Fruit fly (Drosophila melanogaster) whole organism, prepupa: ENCODE measurements around the gene Atg4b.

Source experiments
- Blimp-1 ChIP-seq: fragments of 200-800 bp; sonication (Bioruptor generic); optimal IDR thresholded peaks from 3 replicates; lab custom pipeline; 2017; ENCODE audit warnings: missing biosample characterization, missing genetic modification characterization, mild to moderate bottlenecking, moderate library complexity, missing genetic modification reagents
- CG10631 ChIP-seq: fragments of 200-800 bp; sonication (Bioruptor generic); optimal IDR thresholded peaks from 2 replicates; lab custom pipeline; 2016; ENCODE audit warnings: missing biosample characterization, missing genetic modification characterization
- CG10669 ChIP-seq: fragments of 200-800 bp; sonication (Bioruptor generic); optimal IDR thresholded peaks from 3 replicates; lab custom pipeline; 2018; ENCODE audit warnings: missing biosample characterization, mild to moderate bottlenecking, missing genetic modification characterization, moderate library complexity
- CG11294 ChIP-seq: fragments of 200-800 bp; sonication (Bioruptor generic); IDR thresholded peaks from 2 replicates; pipeline ENCODE4 v1.3.6; 2022; ENCODE audit warnings: missing biosample characterization, missing genetic modification characterization
- CG11762 ChIP-seq: fragments of 200-800 bp; sonication (Bioruptor generic); optimal IDR thresholded peaks from 3 replicates; lab custom pipeline; 2016; ENCODE audit warnings: missing biosample characterization, missing genetic modification characterization; ENCODE audit not compliant: insufficient read depth
- CG11902 ChIP-seq: fragments of 200-800 bp; sonication (Bioruptor generic); optimal IDR thresholded peaks from 3 replicates; lab custom pipeline; 2016; ENCODE audit warnings: missing biosample characterization, missing genetic modification characterization
- CG15336 ChIP-seq: fragments of 200-800 bp; sonication (Bioruptor generic); IDR thresholded peaks from 2 replicates; pipeline ENCODE4 v1.3.6; 2022; ENCODE audit warnings: missing biosample characterization, missing genetic modification characterization
- CG1621 ChIP-seq: fragments of 200-800 bp; sonication (Bioruptor generic); optimal IDR thresholded peaks from 3 replicates; lab custom pipeline; 2018; ENCODE audit warnings: missing biosample characterization, mild to moderate bottlenecking, missing genetic modification characterization
- CG16779 ChIP-seq: fragments of 200-800 bp; sonication (Bioruptor generic); optimal IDR thresholded peaks from 3 replicates; lab custom pipeline; 2017; ENCODE audit warnings: missing biosample characterization, mild to moderate bottlenecking, missing genetic modification characterization
- CG3032 ChIP-seq: fragments of 200-800 bp; optimal IDR thresholded peaks from 2 replicates; lab custom pipeline; 2019; ENCODE audit warnings: missing biosample characterization, mild to moderate bottlenecking, missing genetic modification characterization, moderate library complexity
- CG32006 ChIP-seq: fragments of 200-800 bp; sonication (Bioruptor generic); optimal IDR thresholded peaks from 3 replicates; lab custom pipeline; 2017; ENCODE audit warnings: missing biosample characterization, mild to moderate bottlenecking, missing genetic modification characterization
- CG34406 ChIP-seq: fragments of 200-800 bp; sonication (Bioruptor generic); optimal IDR thresholded peaks from 3 replicates; lab custom pipeline; 2016; ENCODE audit warnings: missing biosample characterization, missing genetic modification characterization
- CG3919 ChIP-seq: fragments of 200-800 bp; sonication (Bioruptor generic); optimal IDR thresholded peaks from 3 replicates; lab custom pipeline; 2016; ENCODE audit warnings: missing biosample characterization, missing genetic modification characterization
- CG4318 ChIP-seq: fragments of 200-800 bp; sonication (Bioruptor generic); optimal IDR thresholded peaks from 3 replicates; lab custom pipeline; 2017; ENCODE audit warnings: missing biosample characterization, mild to moderate bottlenecking, missing genetic modification characterization
- CG6163 ChIP-seq: fragments of 200-800 bp; sonication (Bioruptor generic); IDR thresholded peaks from 3 replicates; pipeline ENCODE4 v1.3.6; 2022; ENCODE audit warnings: missing biosample characterization, missing genetic modification characterization
- CG6792 ChIP-seq: fragments of 200-800 bp; sonication (Bioruptor generic); optimal IDR thresholded peaks from 3 replicates; lab custom pipeline; 2016; ENCODE audit warnings: missing biosample characterization, missing genetic modification characterization
- CG6854 ChIP-seq: fragments of 200-800 bp; sonication (Bioruptor generic); optimal IDR thresholded peaks from 2 replicates; lab custom pipeline; 2017; ENCODE audit warnings: missing biosample characterization, mild to moderate bottlenecking, missing genetic modification characterization
- CG7368 ChIP-seq: fragments of 200-800 bp; sonication (Bioruptor generic); optimal IDR thresholded peaks from 3 replicates; lab custom pipeline; 2016; ENCODE audit warnings: missing biosample characterization, missing genetic modification characterization
- CG8119 ChIP-seq: fragments of 200-800 bp; sonication (Bioruptor generic); IDR thresholded peaks from 3 replicates; pipeline ENCODE4 v1.3.6; 2022; ENCODE audit warnings: missing biosample characterization, missing genetic modification characterization
- CG8319 ChIP-seq: fragments of 200-800 bp; sonication (Bioruptor generic); optimal IDR thresholded peaks from 3 replicates; lab custom pipeline; 2016; ENCODE audit warnings: missing biosample characterization, missing genetic modification characterization
- CG8632 ChIP-seq: fragments of 200-800 bp; sonication (Bioruptor generic); optimal IDR thresholded peaks from 3 replicates; lab custom pipeline; 2016; ENCODE audit warnings: missing biosample characterization, missing genetic modification characterization
- Eip75B ChIP-seq: fragments of 200-800 bp; sonication (Bioruptor generic); optimal IDR thresholded peaks from 3 replicates; lab custom pipeline; 2016; ENCODE audit warnings: missing biosample characterization, missing genetic modification characterization
- Eip93F ChIP-seq: fragments of 200-800 bp; sonication (Bioruptor generic); optimal IDR thresholded peaks from 2 replicates; lab custom pipeline; 2016; ENCODE audit warnings: missing biosample characterization, mild to moderate bottlenecking, missing genetic modification characterization
- Ets21C ChIP-seq: fragments of 200-800 bp; sonication (Bioruptor generic); optimal IDR thresholded peaks from 3 replicates; lab custom pipeline; 2016; ENCODE audit warnings: missing biosample characterization, missing genetic modification characterization
- Gug ChIP-seq: fragments of 200-800 bp; sonication (Bioruptor generic); IDR thresholded peaks from 2 replicates; pipeline ENCODE4 v1.3.6; 2022; ENCODE audit warnings: missing biosample characterization, missing genetic modification characterization
- Hr38 ChIP-seq: sonication (Bioruptor generic); optimal IDR thresholded peaks from 2 replicates; lab custom pipeline; 2016; ENCODE audit warnings: missing biosample characterization, missing genetic modification characterization
- Hr4 ChIP-seq: fragments of 200-800 bp; sonication (Bioruptor generic); optimal IDR thresholded peaks from 3 replicates; lab custom pipeline; 2016; ENCODE audit warnings: missing biosample characterization, missing genetic modification characterization
- Lpt ChIP-seq: fragments of 200-800 bp; sonication (Bioruptor generic); optimal IDR thresholded peaks from 3 replicates; lab custom pipeline; 2016; ENCODE audit warnings: missing biosample characterization, missing genetic modification characterization
- Met ChIP-seq: fragments of 200-800 bp; sonication (Bioruptor generic); optimal IDR thresholded peaks from 3 replicates; lab custom pipeline; 2016; ENCODE audit warnings: missing biosample characterization, missing genetic modification characterization
- OdsH ChIP-seq: fragments of 200-800 bp; sonication (Bioruptor generic); optimal IDR thresholded peaks from 3 replicates; lab custom pipeline; 2016; ENCODE audit warnings: missing biosample characterization, missing genetic modification characterization
- Smox ChIP-seq: fragments of 200-800 bp; sonication (Bioruptor generic); optimal IDR thresholded peaks from 3 replicates; lab custom pipeline; 2016; ENCODE audit warnings: missing biosample characterization, missing genetic modification characterization
- Sox102F ChIP-seq: fragments of 200-800 bp; sonication (Bioruptor generic); optimal IDR thresholded peaks from 2 replicates; lab custom pipeline; 2016; ENCODE audit warnings: missing biosample characterization, mild to moderate bottlenecking, missing genetic modification characterization
- Sox14 ChIP-seq: fragments of 200-800 bp; sonication (Bioruptor generic); optimal IDR thresholded peaks from 3 replicates; lab custom pipeline; 2016; ENCODE audit warnings: missing biosample characterization, missing genetic modification characterization
- Sox15 ChIP-seq: fragments of 200-800 bp; sonication (Bioruptor generic); optimal IDR thresholded peaks from 3 replicates; lab custom pipeline; 2016; ENCODE audit warnings: missing biosample characterization, missing genetic modification characterization
- achi ChIP-seq: fragments of 200-800 bp; sonication (Bioruptor generic); optimal IDR thresholded peaks from 3 replicates; lab custom pipeline; 2016; ENCODE audit warnings: missing biosample characterization, missing genetic modification characterization
- acj6 ChIP-seq: fragments of 200-800 bp; sonication (Bioruptor generic); optimal IDR thresholded peaks from 3 replicates; lab custom pipeline; 2016; ENCODE audit warnings: missing biosample characterization, missing genetic modification characterization
- cyc ChIP-seq: fragments of 200-800 bp; sonication (Bioruptor generic); optimal IDR thresholded peaks from 3 replicates; lab custom pipeline; 2016; ENCODE audit warnings: missing biosample characterization, missing genetic modification characterization
- dac ChIP-seq: fragments of 200-800 bp; sonication (Bioruptor generic); optimal IDR thresholded peaks from 2 replicates; lab custom pipeline; 2017; ENCODE audit warnings: missing biosample characterization, mild to moderate bottlenecking, missing genetic modification characterization
- eg ChIP-seq: fragments of 200-800 bp; sonication (Bioruptor generic); IDR thresholded peaks from 3 replicates; pipeline ENCODE4 v1.3.6; 2022; ENCODE audit warnings: missing biosample characterization, missing genetic modification characterization
- esn ChIP-seq: fragments of 200-800 bp; sonication (Bioruptor generic); optimal IDR thresholded peaks from 2 replicates; lab custom pipeline; 2016; ENCODE audit warnings: missing biosample characterization, mild to moderate bottlenecking, missing genetic modification characterization, moderate library complexity
- fd59A ChIP-seq: fragments of 200-800 bp; sonication (Bioruptor generic); optimal IDR thresholded peaks from 2 replicates; lab custom pipeline; 2017; ENCODE audit warnings: missing biosample characterization, mild to moderate bottlenecking, missing genetic modification characterization, missing genetic modification reagents
- fkh ChIP-seq: fragments of 200-800 bp; sonication (Bioruptor generic); optimal IDR thresholded peaks from 3 replicates; lab custom pipeline; 2017; ENCODE audit warnings: missing biosample characterization, mild to moderate bottlenecking, missing genetic modification characterization, moderate library complexity
- lz ChIP-seq: fragments of 200-800 bp; sonication (Bioruptor generic); optimal IDR thresholded peaks from 3 replicates; lab custom pipeline; 2016; ENCODE audit warnings: missing biosample characterization, missing genetic modification characterization
- net ChIP-seq: fragments of 200-800 bp; sonication (Bioruptor generic); optimal IDR thresholded peaks from 3 replicates; lab custom pipeline; 2016; ENCODE audit warnings: missing biosample characterization, missing genetic modification characterization
- pdm3 ChIP-seq: fragments of 200-800 bp; sonication (Bioruptor generic); optimal IDR thresholded peaks from 3 replicates; lab custom pipeline; 2016; ENCODE audit warnings: missing biosample characterization, missing genetic modification characterization
- salr ChIP-seq, 2 experiments: fragments of 200-800 bp; sonication (Bioruptor generic); optimal IDR thresholded peaks; 3 replicates each; lab custom pipeline; 2016 to 2018; ENCODE audit warnings: missing biosample characterization in 2 of 2, missing genetic modification characterization in 2 of 2, mild to moderate bottlenecking in 1 of 2
- spab ChIP-seq: fragments of 200-800 bp; sonication (Bioruptor generic); optimal IDR thresholded peaks from 2 replicates; lab custom pipeline; 2017; ENCODE audit warnings: missing biosample characterization, mild to moderate bottlenecking, missing genetic modification characterization, missing genetic modification reagents
- svp ChIP-seq: fragments of 200-800 bp; sonication (Bioruptor generic); peaks from one replicate; lab custom pipeline; 2016; ENCODE audit warnings: missing biosample characterization, missing genetic modification characterization
- topi ChIP-seq: fragments of 200-800 bp; sonication (Bioruptor generic); optimal IDR thresholded peaks from 3 replicates; lab custom pipeline; 2016; ENCODE audit warnings: missing biosample characterization, missing genetic modification characterization
- vri ChIP-seq: fragments of 200-800 bp; sonication (Bioruptor generic); optimal IDR thresholded peaks from 3 replicates; lab custom pipeline; 2016; ENCODE audit warnings: missing biosample characterization, mild to moderate bottlenecking, missing genetic modification characterization

Gene Atg4b

DNA sequence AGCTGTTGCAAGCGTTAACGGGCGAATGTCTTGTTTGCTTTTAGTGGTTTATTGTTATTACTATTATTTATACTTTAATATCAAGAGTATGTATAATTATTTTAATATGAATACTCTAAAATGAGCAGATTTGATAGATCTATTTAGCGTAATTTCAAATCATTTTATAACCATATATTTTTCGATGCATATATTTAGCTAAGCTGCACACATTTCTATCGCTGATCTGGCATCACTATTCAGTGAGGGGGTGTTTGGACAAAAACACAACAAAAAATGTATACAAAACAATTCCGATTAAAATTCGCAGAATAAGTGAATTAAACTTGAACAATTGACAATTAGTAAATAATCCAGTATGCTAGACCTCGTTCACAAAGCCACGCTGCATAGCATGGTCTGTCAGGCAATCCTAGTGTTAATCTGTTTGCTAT lies 5.7 kb downstream of the Atg4b start, which contains the start of the genes Trs33 and Tmtc4 (continued):
- no peak for TF ChIP-seq acj6
- no peak for TF ChIP-seq OdsH (GFP tag; lab: Kevin White, UChicago)
- TF ChIP-seq Eip75B (GFP tag; lab: Kevin White, UChicago) = no peak
- no peak for TF ChIP-seq CG32006 (GFP tag; lab: Kevin White, UChicago)
- TF ChIP-seq spab (GFP tag; lab: Kevin White, UChicago) = no peak
- TF ChIP-seq CG1621 (tag; lab: Kevin White, UChicago) = no peak
- no peak for TF ChIP-seq CG11294 (GFP tag; lab: Robert Waterston, UW)
- no peak for TF ChIP-seq CG16779 (tag; lab: Kevin White, UChicago)
- no peak for TF ChIP-seq CG11762 (GFP tag; lab: Kevin White, UChicago)

DNA sequence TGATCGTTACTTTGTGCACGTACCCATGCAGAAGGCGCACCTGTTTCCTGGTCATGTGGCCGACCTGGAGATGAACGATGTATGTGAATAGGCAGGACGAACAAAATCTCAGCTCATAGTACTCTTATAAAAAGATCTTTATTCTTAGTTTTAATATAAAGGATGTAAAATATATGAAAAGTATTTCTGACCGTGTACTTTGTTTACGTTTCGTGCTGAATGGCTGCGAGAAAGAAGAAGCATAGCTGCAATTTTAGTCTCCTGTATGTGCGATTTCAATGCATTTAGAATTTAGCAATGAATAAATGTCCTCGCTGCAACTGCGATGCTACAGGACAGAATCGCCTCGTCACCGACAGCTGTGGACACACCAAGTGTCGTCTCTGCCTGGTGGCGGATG lies 8.9 kb downstream of the Atg4b start, which contains the start of the genes CG42726 and CG42727:
Gene CG42726 (plus strand): TSS at position 227 of the 400 bp plus-strand sequence.
Gene CG42727 (plus strand): TSS at position 227 of the 400 bp plus-strand sequence.
- TF ChIP-seq Gug (GFP tag; lab: Robert Waterston, UW) (no peak), Blimp-1 (GFP tag; lab: Kevin White, UChicago) (no peak), CG16779 (tag; lab: Kevin White, UChicago) (no peak), CG34406 (GFP tag; lab: Kevin White, UChicago) (peak; percentile 44), dac (GFP tag; lab: Kevin White, UChicago) (peak; percentile 28), Ets21C (GFP tag; lab: Kevin White, UChicago) (no peak), CG6163 (GFP tag; lab: Robert Waterston, UW) (peak; percentile 51), CG10669 (GFP tag; lab: Kevin White, UChicago) (peak; percentile 24), fkh (GFP tag; lab: Kevin White, UChicago) (no peak), Eip93F (GFP tag; lab: Kevin White, UChicago) (no peak), fd59A (GFP tag; lab: Kevin White, UChicago) (no peak), CG11294 (GFP tag; lab: Robert Waterston, UW) (0 out of 2 replicates have a peak, but pooled peaks have one; percentile 27), CG1621 (tag; lab: Kevin White, UChicago) (no peak), CG11762 (GFP tag; lab: Kevin White, UChicago) (peak; percentile 10), CG7368 (no peak), Eip75B (GFP tag; lab: Kevin White, UChicago) (no peak), Met (GFP tag; lab: Kevin White, UChicago) (no peak), Sox15 (GFP tag; lab: Kevin White, UChicago) (peak; percentile 13), CG3919 (GFP tag; lab: Kevin White, UChicago) (no peak), svp (GFP tag; lab: Kevin White, UChicago) (no peak), CG32006 (GFP tag; lab: Kevin White, UChicago) (no peak), CG15336 (GFP tag; lab: Robert Waterston, UW) (no peak), Hr38 (GFP tag; lab: Kevin White, UChicago) (no peak), CG6792 (GFP tag; lab: Kevin White, UChicago) (peak; percentile 44), eg (GFP tag; lab: Robert Waterston, UW) (peak; percentile 56; the same call in 1 of the 3 replicates), CG8119 (GFP tag; lab: Robert Waterston, UW) (no peak), CG10631 (GFP tag; lab: Kevin White, UChicago) (peak; percentile 47), Hr4 (GFP tag; lab: Kevin White, UChicago) (no peak), CG8632 (GFP tag; lab: Kevin White, UChicago) (peak; percentile 22), achi (GFP tag; lab: Kevin White, UChicago) (peak; percentile 30), topi (peak; percentile 44), CG8319 (GFP tag; lab: Kevin White, UChicago) (no peak), acj6 (no peak), CG3032 (tag; lab: Kevin White, UChicago) (peak; percentile 52), CG6854 (GFP tag; lab: Kevin White, UChicago) (no peak), cyc (GFP tag; lab: Kevin White, UChicago) (peak; percentile 34), esn (GFP tag; lab: Kevin White, UChicago) (peak; percentile 69), Smox (GFP tag; lab: Kevin White, UChicago) (no peak), pdm3 (GFP tag; lab: Kevin White, UChicago) (no peak), vri (no peak), CG11902 (GFP tag; lab: Kevin White, UChicago) (no peak), Lpt (no peak), CG4318 (GFP tag; lab: Kevin White, UChicago) (no peak), salr (GFP tag; optimal IDR thresholded peaks at IDR 0.05; lab: Kevin White, UChicago) (no peak), lz (peak; percentile 48), net (GFP tag; lab: Kevin White, UChicago) (no peak), Sox102F (GFP tag; lab: Kevin White, UChicago) (no peak), Sox14 (GFP tag; lab: Kevin White, UChicago) (peak; percentile 52)
